Worm (Caenorhabditis elegans): ENCODE measurements around the gene scly-1.

DNA sequence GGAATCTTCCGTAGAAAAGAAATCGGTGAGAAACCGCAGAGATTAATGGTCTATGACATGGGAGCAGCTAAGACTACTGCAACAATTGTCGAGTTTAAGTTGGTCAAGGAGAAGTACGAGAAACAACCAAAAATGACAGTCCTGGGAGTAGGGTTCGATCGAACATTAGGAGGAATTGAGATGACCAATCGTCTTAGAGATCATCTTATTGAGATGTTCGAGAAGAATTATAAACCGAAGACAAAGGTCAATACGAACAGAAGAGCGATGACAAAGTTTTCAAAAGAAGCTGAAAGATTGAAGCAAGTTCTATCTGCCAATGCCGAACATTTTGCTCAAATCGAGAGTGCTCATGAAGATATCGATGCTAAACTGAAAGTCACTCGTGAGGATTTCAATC lies 32.9 kb downstream of the scly-1 start:
- TF ChIP-seq ztf-1 (GFP tag; conservative IDR thresholded peaks at IDR 0.05) = no peak
- TF ChIP-seq ZK546.5 (tag; optimal IDR thresholded peaks at IDR 0.05) = no peak
- TF ChIP-seq lin-39 (tag; optimal IDR thresholded peaks at IDR 0.05) = no peak
- TF ChIP-seq aly-2 (tag; optimal IDR thresholded peaks at IDR 0.05) = no peak
- no peak for TF ChIP-seq zag-1 (tag; optimal IDR thresholded peaks at IDR 0.05)
- TF ChIP-seq ztf-11 (tag; optimal IDR thresholded peaks at IDR 0.05) = no peak
- TF ChIP-seq unc-62 (GFP tag; optimal IDR thresholded peaks at IDR 0.05) = no peak
